Worm (Caenorhabditis elegans) whole organism, young adult: ENCODE results near the gene rpl-25.1.

ENCODE experiments used
- Y67H2A.10 ChIP-seq: fragments of 200-800 bp; sonication (Bioruptor generic); conservative IDR thresholded peaks from 2 replicates; pipeline ENCODE4 v1.3.6; 2022; ENCODE audit warnings: missing genetic modification reagents, missing genetic modification characterization, missing compliant biosample characterization
- athp-1 ChIP-seq: sonication (generic microtip); optimal IDR thresholded peaks from 2 replicates; lab custom pipeline; 2017; ENCODE audit warnings: mild to moderate bottlenecking, missing genetic modification characterization, missing compliant biosample characterization
- ceh-40 ChIP-seq: fragments of 200-800 bp; sonication (Bioruptor generic); IDR thresholded peaks from 2 replicates; pipeline ENCODE4 v1.3.6; 2022; ENCODE audit warnings: missing genetic modification characterization, missing compliant biosample characterization
- snpc-4 ChIP-seq, 5 experiments: fragments of 150-350 bp in 1 of 5; sonication (generic microtip) in 4 of 5; optimal IDR thresholded peaks; 2 replicates each; lab custom pipeline; 2014 to 2018; ENCODE audit warnings: missing genetic modification characterization in 5 of 5, missing biosample characterization in 3 of 5, antibody characterized with exemption in 2 of 5, mild to moderate bottlenecking in 2 of 5, missing compliant biosample characterization in 2 of 5, missing genotype in 2 of 5, moderate library complexity in 2 of 5, missing genetic modification reagents in 1 of 5

Gene rpl-25.1

ce11 chrX:4761540-4761939 lies 46.6 kb downstream of the rpl-25.1 start, which contains the start of gene mls-2:
mls-2 (minus strand) TSS chrX:4761640.
- TF ChIP-seq athp-1 (tag; lab: Kevin White, UChicago), result no peak
- TF ChIP-seq ceh-40 (GFP tag; lab: Robert Waterston, UW), result no peak
- TF ChIP-seq snpc-4 (GFP tag; optimal IDR thresholded peaks at IDR 0.05; lab: Kevin White, UChicago), result no peak
- no peak for TF ChIP-seq snpc-4 (tag; optimal IDR thresholded peaks at IDR 0.05; lab: Kevin White, UChicago)
- TF ChIP-seq Y67H2A.10 (GFP tag; lab: Robert Waterston, UW), result no peak
